Worm (Caenorhabditis elegans): ENCODE results near the gene ver-1.

Gene ver-1

DNA sequence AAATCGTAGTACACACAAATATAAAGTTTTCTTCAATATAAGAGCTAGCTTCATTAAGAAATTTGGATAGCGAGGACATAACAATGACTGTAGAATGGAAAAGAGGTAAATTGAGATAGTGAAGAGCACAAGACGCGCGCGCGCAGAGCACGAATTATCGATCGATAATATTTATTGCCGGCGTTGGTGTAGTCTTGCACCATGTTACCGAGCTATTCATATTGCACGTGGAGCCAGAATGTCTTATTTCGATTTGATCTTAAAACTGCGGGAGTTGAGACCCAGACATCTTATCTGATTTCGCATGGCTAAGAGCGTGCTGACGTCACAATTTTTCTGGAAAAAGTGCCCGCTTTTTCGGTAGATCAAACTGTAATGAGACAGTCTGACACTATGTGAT is 12.9 kb downstream of the ver-1 start, which contains the start of gene F40G9.18:
Gene F40G9.18, minus strand, starts transcription at position 101 of the 400 bp plus-strand sequence.
- no peak for TF ChIP-seq nhr-12 (tag; optimal IDR thresholded peaks at IDR 0.05)
- TF ChIP-seq ztf-11 (tag; optimal IDR thresholded peaks at IDR 0.05), result no peak
- TF ChIP-seq nhr-76 (tag; optimal IDR thresholded peaks at IDR 0.05), result no peak
- TF ChIP-seq unc-120 (tag; optimal IDR thresholded peaks at IDR 0.05; ENCODE audit: poor library complexity, severe bottlenecking), result no peak
- TF ChIP-seq bed-3 (GFP tag; optimal IDR thresholded peaks at IDR 0.05), result no peak
- TF ChIP-seq mls-2 (tag; optimal IDR thresholded peaks at IDR 0.05), result no peak
- TF ChIP-seq blmp-1 (tag; optimal IDR thresholded peaks at IDR 0.05), result no peak
- TF ChIP-seq sem-2 (GFP tag; optimal IDR thresholded peaks at IDR 0.05), result no peak
- TF ChIP-seq nhr-237 (tag; optimal IDR thresholded peaks at IDR 0.05), result no peak

DNA sequence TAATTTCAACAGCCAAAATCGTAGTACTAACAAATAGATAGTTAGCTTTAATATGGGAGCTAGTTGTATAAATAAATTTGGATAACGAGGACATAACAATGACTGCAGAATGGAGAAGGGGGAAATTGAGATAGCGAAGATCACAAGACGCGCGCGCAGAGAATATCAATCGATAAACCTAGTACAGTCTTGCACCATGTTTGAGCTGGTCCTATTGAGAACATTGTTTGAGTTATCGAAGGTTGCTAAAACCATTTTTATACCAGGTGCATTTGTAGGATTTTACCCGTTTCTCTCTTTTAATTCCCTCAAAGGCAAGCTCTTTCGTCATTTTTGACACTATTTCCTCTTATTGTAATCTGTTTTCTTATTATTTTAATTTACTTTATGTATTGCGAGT is 15.0 kb downstream of the ver-1 start, which contains the start of the genes F40G9.9 and F40G9.12:
Gene F40G9.9, minus strand, starts transcription at position 101 of the 400 bp plus-strand sequence.
Gene F40G9.12, plus strand, starts transcription at position 231 of the 400 bp plus-strand sequence.
- TF ChIP-seq zip-8 (tag; optimal IDR thresholded peaks at IDR 0.05) (no peak), lin-13 (tag; optimal IDR thresholded peaks at IDR 0.05) (no peak), mls-2 (tag; optimal IDR thresholded peaks at IDR 0.05) (no peak), elt-1 (tag; optimal IDR thresholded peaks at IDR 0.05; ENCODE audit: borderline replicate concordance, insufficient read depth) (no peak), lsy-2 (tag; optimal IDR thresholded peaks at IDR 0.05) (no peak)

DNA sequence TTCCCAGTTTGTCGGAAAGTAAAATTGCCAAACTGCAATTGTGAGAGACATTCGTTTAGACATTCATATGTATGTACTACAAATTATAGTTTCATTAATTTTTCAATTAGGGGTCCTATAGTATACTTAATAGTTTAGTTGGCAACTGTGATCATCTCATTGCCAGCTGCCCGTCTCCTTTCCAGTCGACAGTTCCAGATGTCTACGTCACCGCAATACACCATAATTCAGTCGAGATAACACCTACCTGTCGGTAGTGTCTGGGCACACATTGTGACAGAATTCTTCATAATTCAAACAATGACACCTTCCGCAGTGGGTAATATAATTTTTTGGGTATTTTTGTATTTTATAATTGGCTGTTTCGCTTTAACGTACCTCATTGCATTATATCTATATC is 16.9 kb downstream of the ver-1 start, which contains the start of gene F40G9.19:
Gene F40G9.19, plus strand, starts transcription at position 301 of the 400 bp plus-strand sequence.
- TF ChIP-seq ham-2 (GFP tag; optimal IDR thresholded peaks at IDR 0.05) (no peak), flh-1 (GFP tag; optimal IDR thresholded peaks at IDR 0.05) (no peak), mep-1 (tag; optimal IDR thresholded peaks at IDR 0.05) (no peak), ceh-83 (GFP tag; optimal IDR thresholded peaks at IDR 0.05) (no peak), pha-4 (tag; optimal IDR thresholded peaks at IDR 0.05) (no peak), ceh-39 (tag; optimal IDR thresholded peaks at IDR 0.05) (no peak), lin-32 (GFP tag; optimal IDR thresholded peaks at IDR 0.05) (no peak), unc-62 (GFP tag; optimal IDR thresholded peaks at IDR 0.05) (no peak), ceh-43 (GFP tag; optimal IDR thresholded peaks at IDR 0.05) (no peak)

DNA sequence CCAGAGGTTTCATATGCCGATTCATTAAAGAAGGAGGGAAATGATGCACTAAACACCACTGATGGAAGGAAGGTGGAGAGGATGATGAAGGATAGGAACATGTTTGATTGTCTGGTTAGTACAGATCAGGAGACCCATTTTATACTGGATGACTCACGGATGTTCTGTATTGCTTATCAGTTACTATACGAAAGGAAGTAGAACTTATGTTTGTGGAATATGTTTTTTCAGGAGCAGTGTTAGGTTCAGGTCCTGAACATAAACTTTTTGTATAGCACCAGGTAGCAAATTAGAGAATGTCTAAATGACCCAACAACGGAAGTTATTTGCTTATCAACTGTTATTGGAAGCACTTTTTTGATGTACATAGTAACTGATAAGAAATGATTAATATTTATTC is 19.1 kb downstream of the ver-1 start, which contains the start of gene clec-148:
Gene clec-148, minus strand, starts transcription at position 101 of the 400 bp plus-strand sequence.
- TF ChIP-seq M03D4.4 (tag; optimal IDR thresholded peaks at IDR 0.05), result no peak
- TF ChIP-seq sptf-1 (tag; optimal IDR thresholded peaks at IDR 0.05), result no peak
- no peak for TF ChIP-seq cnd-1 (tag; optimal IDR thresholded peaks at IDR 0.05)
- TF ChIP-seq unc-39 (tag; optimal IDR thresholded peaks at IDR 0.05), result no peak
- TF ChIP-seq unc-120 (tag; optimal IDR thresholded peaks at IDR 0.05; ENCODE audit: poor library complexity, severe bottlenecking), result no peak
- TF ChIP-seq ham-2 (GFP tag; optimal IDR thresholded peaks at IDR 0.05), result no peak
- no peak for TF ChIP-seq nhr-237 (tag; optimal IDR thresholded peaks at IDR 0.05)
- no peak for TF ChIP-seq flh-1 (GFP tag; optimal IDR thresholded peaks at IDR 0.05)
- TF ChIP-seq mab-5 (tag; optimal IDR thresholded peaks at IDR 0.05), result no peak
- TF ChIP-seq ztf-11 (tag; optimal IDR thresholded peaks at IDR 0.05), result no peak
- no peak for TF ChIP-seq pha-4 (tag; optimal IDR thresholded peaks at IDR 0.05)
- TF ChIP-seq ces-1 (GFP tag; optimal IDR thresholded peaks at IDR 0.05), result no peak
- no peak for TF ChIP-seq nhr-12 (tag; optimal IDR thresholded peaks at IDR 0.05)
- TF ChIP-seq lin-32 (GFP tag; optimal IDR thresholded peaks at IDR 0.05), result no peak

DNA sequence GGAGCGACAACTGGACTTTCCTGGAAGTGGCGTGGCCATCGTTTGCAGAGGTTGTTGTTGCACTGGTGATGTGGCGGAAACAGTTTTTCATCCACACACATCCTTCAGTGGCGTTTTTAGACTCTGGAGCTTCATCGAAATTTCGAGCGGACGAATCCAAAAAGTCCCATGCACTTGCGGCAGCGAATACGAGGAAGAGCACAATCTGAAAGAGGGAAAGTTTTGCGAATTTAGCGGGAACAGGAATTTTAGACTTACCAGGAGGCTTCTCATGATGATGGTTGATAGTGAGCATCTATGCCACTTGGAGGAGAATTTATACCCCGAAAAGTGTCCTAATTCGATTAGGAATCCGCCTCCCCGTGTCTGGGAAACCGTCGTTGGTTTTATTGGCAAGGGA is 21.1 kb downstream of the ver-1 start, which contains the start of gene F40G9.14:
Gene F40G9.14, minus strand, starts transcription at position 101 of the 400 bp plus-strand sequence.
- no peak for TF ChIP-seq blmp-1 (tag; optimal IDR thresholded peaks at IDR 0.05)
- TF ChIP-seq unc-120 (tag; optimal IDR thresholded peaks at IDR 0.05; ENCODE audit: poor library complexity, severe bottlenecking), result no peak
- no peak for TF ChIP-seq nhr-12 (tag; optimal IDR thresholded peaks at IDR 0.05)
- TF ChIP-seq cnd-1 (tag; optimal IDR thresholded peaks at IDR 0.05), result no peak
- no peak for TF ChIP-seq lsy-2 (tag; optimal IDR thresholded peaks at IDR 0.05)
- TF ChIP-seq flh-1 (GFP tag; optimal IDR thresholded peaks at IDR 0.05), result no peak
- TF ChIP-seq ztf-11 (tag; optimal IDR thresholded peaks at IDR 0.05), result no peak
- TF ChIP-seq ham-2 (GFP tag; optimal IDR thresholded peaks at IDR 0.05), result no peak
- TF ChIP-seq ceh-43 (GFP tag; optimal IDR thresholded peaks at IDR 0.05), result no peak
- TF ChIP-seq nhr-237 (tag; optimal IDR thresholded peaks at IDR 0.05), result no peak
- TF ChIP-seq pha-4 (tag; optimal IDR thresholded peaks at IDR 0.05), result no peak
- no peak for TF ChIP-seq elt-3 (tag; optimal IDR thresholded peaks at IDR 0.05)
- no peak for TF ChIP-seq nhr-28 (tag; optimal IDR thresholded peaks at IDR 0.05)
- TF ChIP-seq sem-2 (GFP tag; optimal IDR thresholded peaks at IDR 0.05), result no peak
